Worm (Caenorhabditis elegans): ENCODE measurements around the gene C09G4.4.

- TF ChIP-seq nhr-232 (tag; optimal IDR thresholded peaks at IDR 0.05) (no peak), nfya-1 (tag; optimal IDR thresholded peaks at IDR 0.05) (no peak), hlh-8 (tag; optimal IDR thresholded peaks at IDR 0.05) (no peak), pag-3 (tag; optimal IDR thresholded peaks at IDR 0.05; ENCODE audit: borderline replicate concordance) (no peak), sox-4 (tag; optimal IDR thresholded peaks at IDR 0.05) (no peak), zip-5 (tag; optimal IDR thresholded peaks at IDR 0.05) (no peak), pqm-1 (tag; optimal IDR thresholded peaks at IDR 0.05) (no peak), sdc-2 (tag; optimal IDR thresholded peaks at IDR 0.05) (no peak), C08G9.2 (tag; optimal IDR thresholded peaks at IDR 0.05) (no peak), eyg-1 (tag; optimal IDR thresholded peaks at IDR 0.05) (no peak), elt-2 (tag; optimal IDR thresholded peaks at IDR 0.05) (no peak)
Measured at ce11 chrIV:8488043-8488442, 24.7 kb upstream of the C09G4.4 start.
